Worm (Caenorhabditis elegans) whole organism, mixed stage, embryonic: ENCODE results near the gene sre-21.

Experiments used
- M03D4.4 ChIP-seq: sonication (generic microtip); optimal IDR thresholded peaks from 2 replicates; lab custom pipeline; 2017; ENCODE audit warnings: mild to moderate bottlenecking, missing genetic modification characterization, missing compliant biosample characterization
- bed-3 ChIP-seq: fragments of 200-800 bp; sonication (Bioruptor generic); optimal IDR thresholded peaks from 3 replicates; lab custom pipeline; 2018; ENCODE audit warnings: mild to moderate bottlenecking, missing genetic modification characterization, moderate library complexity, missing compliant biosample characterization
- blmp-1 ChIP-seq: fragments of 150-350 bp; optimal IDR thresholded peaks from 2 replicates; lab custom pipeline; 2014; ENCODE audit warnings: missing biosample characterization, missing genetic modification characterization
- ceh-39 ChIP-seq: fragments of 150-350 bp; optimal IDR thresholded peaks from 2 replicates; lab custom pipeline; 2014; ENCODE audit warnings: missing biosample characterization, missing genetic modification characterization
- ceh-43 ChIP-seq: fragments of 200-800 bp; sonication (Bioruptor generic); optimal IDR thresholded peaks from 2 replicates; lab custom pipeline; 2018; ENCODE audit warnings: mild to moderate bottlenecking, missing genetic modification characterization, moderate library complexity, missing compliant biosample characterization
- ceh-83 ChIP-seq: fragments of 200-800 bp; sonication (Bioruptor generic); optimal IDR thresholded peaks from 2 replicates; lab custom pipeline; 2018; ENCODE audit warnings: mild to moderate bottlenecking, missing genetic modification characterization, missing compliant biosample characterization
- ces-1 ChIP-seq: fragments of 150-350 bp; optimal IDR thresholded peaks from 2 replicates; lab custom pipeline; 2014; ENCODE audit warnings: missing biosample characterization, missing genetic modification reagents, missing genetic modification characterization
- cnd-1 ChIP-seq: fragments of 200-800 bp; sonication (Bioruptor generic); optimal IDR thresholded peaks from 2 replicates; lab custom pipeline; 2018; ENCODE audit warnings: mild to moderate bottlenecking, missing genetic modification characterization, missing compliant biosample characterization
- drap-1 ChIP-seq: fragments of 200-800 bp; sonication (Bioruptor generic); optimal IDR thresholded peaks from 3 replicates; lab custom pipeline; 2018; ENCODE audit warnings: mild to moderate bottlenecking, missing genetic modification characterization, missing compliant biosample characterization
- elt-1 ChIP-seq: sonication (generic microtip); optimal IDR thresholded peaks from 2 replicates; lab custom pipeline; 2017; ENCODE audit warnings: missing genetic modification characterization, mild to moderate bottlenecking, missing compliant biosample characterization, antibody characterized with exemption, moderate library complexity, borderline replicate concordance; ENCODE audit not compliant: insufficient read depth
- elt-3 ChIP-seq: fragments of 150-350 bp; optimal IDR thresholded peaks from 2 replicates; lab custom pipeline; 2014; ENCODE audit warnings: missing biosample characterization, missing genetic modification characterization
- flh-1 ChIP-seq: fragments of 200-800 bp; sonication (Bioruptor generic); optimal IDR thresholded peaks from 2 replicates; lab custom pipeline; 2018; ENCODE audit warnings: mild to moderate bottlenecking, missing genetic modification characterization, moderate library complexity, missing compliant biosample characterization
- ham-2 ChIP-seq: fragments of 200-800 bp; sonication (Bioruptor generic); optimal IDR thresholded peaks from 2 replicates; lab custom pipeline; 2018; ENCODE audit warnings: mild to moderate bottlenecking, missing genetic modification characterization, missing compliant biosample characterization
- hlh-1 ChIP-seq: fragments of 150-350 bp; optimal IDR thresholded peaks from 2 replicates; lab custom pipeline; 2014; ENCODE audit warnings: missing biosample characterization, missing genetic modification reagents, missing genetic modification characterization
- lin-32 ChIP-seq: fragments of 200-800 bp; sonication (Bioruptor generic); optimal IDR thresholded peaks from 2 replicates; lab custom pipeline; 2018; ENCODE audit warnings: mild to moderate bottlenecking, missing genetic modification characterization, missing compliant biosample characterization
- lsy-2 ChIP-seq: fragments of 150-350 bp; optimal IDR thresholded peaks from 2 replicates; lab custom pipeline; 2014; ENCODE audit warnings: missing biosample characterization, missing genetic modification characterization
- mab-5 ChIP-seq: fragments of 150-350 bp; optimal IDR thresholded peaks from 2 replicates; lab custom pipeline; 2014; ENCODE audit warnings: missing biosample characterization, missing genetic modification characterization
- mls-2 ChIP-seq: sonication (generic microtip); optimal IDR thresholded peaks from 2 replicates; lab custom pipeline; 2016; ENCODE audit warnings: mild to moderate bottlenecking, missing genetic modification characterization, moderate library complexity, missing compliant biosample characterization
- nhr-12 ChIP-seq: fragments of 150-350 bp; optimal IDR thresholded peaks from 2 replicates; lab custom pipeline; 2014; ENCODE audit warnings: missing biosample characterization, missing genetic modification characterization
- nhr-2 ChIP-seq: fragments of 150-350 bp; optimal IDR thresholded peaks from 2 replicates; lab custom pipeline; 2014; ENCODE audit warnings: missing biosample characterization, missing genetic modification characterization
- nhr-237 ChIP-seq: fragments of 150-350 bp; optimal IDR thresholded peaks from 2 replicates; lab custom pipeline; 2014; ENCODE audit warnings: missing biosample characterization, missing genetic modification characterization
- nhr-28 ChIP-seq: fragments of 150-350 bp; optimal IDR thresholded peaks from 2 replicates; lab custom pipeline; 2014; ENCODE audit warnings: missing biosample characterization, missing genetic modification characterization
- nhr-76 ChIP-seq: sonication (generic microtip); optimal IDR thresholded peaks from 2 replicates; lab custom pipeline; 2017; ENCODE audit warnings: missing biosample characterization, missing genetic modification characterization
- pha-4 ChIP-seq: fragments of 150-350 bp; optimal IDR thresholded peaks from 2 replicates; lab custom pipeline; 2018; ENCODE audit warnings: missing biosample characterization, missing genetic modification reagents, missing genetic modification characterization
- sem-2 ChIP-seq: fragments of 200-800 bp; sonication (Bioruptor generic); optimal IDR thresholded peaks from 2 replicates; lab custom pipeline; 2018; ENCODE audit warnings: mild to moderate bottlenecking, missing genetic modification characterization, missing compliant biosample characterization
- snpc-4 ChIP-seq: fragments of 150-350 bp; optimal IDR thresholded peaks from 2 replicates; lab custom pipeline; 2014; ENCODE audit warnings: missing biosample characterization, missing genetic modification characterization
- sptf-1 ChIP-seq: sonication (generic microtip); optimal IDR thresholded peaks from 2 replicates; lab custom pipeline; 2017; ENCODE audit warnings: mild to moderate bottlenecking, missing genetic modification characterization, moderate library complexity, missing compliant biosample characterization
- tbx-8 ChIP-seq: fragments of 200-800 bp; sonication (Bioruptor generic); optimal IDR thresholded peaks from 2 replicates; lab custom pipeline; 2018; ENCODE audit warnings: mild to moderate bottlenecking, missing genetic modification characterization, moderate library complexity, missing compliant biosample characterization
- unc-120 ChIP-seq: sonication (generic microtip); optimal IDR thresholded peaks from 2 replicates; lab custom pipeline; 2017; ENCODE audit warnings: missing genetic modification characterization, missing compliant biosample characterization; ENCODE audit not compliant: poor library complexity, severe bottlenecking
- unc-39 ChIP-seq: fragments of 150-350 bp; optimal IDR thresholded peaks from 2 replicates; lab custom pipeline; 2014; ENCODE audit warnings: missing biosample characterization, missing genetic modification characterization
- zip-8 ChIP-seq: fragments of 150-350 bp; optimal IDR thresholded peaks from 2 replicates; lab custom pipeline; 2014; ENCODE audit warnings: missing biosample characterization, missing genetic modification characterization

The sre-21 gene

ce11 chrV:17810053-17810452 is 37.0 kb upstream of the sre-21 start, which contains the start of gene srh-296:
Gene srh-296, plus strand, starts transcription at chrV:17810353.
- no peak for TF ChIP-seq elt-3 (tag; lab: Kevin White, UChicago)
- TF ChIP-seq pha-4, result no peak
- no peak for TF ChIP-seq nhr-28
- no peak for TF ChIP-seq cnd-1
- no peak for TF ChIP-seq nhr-237 (tag; lab: Kevin White, UChicago)
- no peak for TF ChIP-seq mab-5 (tag; lab: Kevin White, UChicago)
- no peak for TF ChIP-seq lsy-2
- TF ChIP-seq drap-1 (GFP tag; lab: Kevin White, UChicago), result no peak
- TF ChIP-seq lin-32 (GFP tag; lab: Kevin White, UChicago), result no peak
- TF ChIP-seq flh-1 (GFP tag; lab: Kevin White, UChicago), result no peak
- no peak for TF ChIP-seq nhr-12
- TF ChIP-seq unc-120 (tag; lab: Kevin White, UChicago), result no peak

ce11 chrV:17805323-17805722 is 32.3 kb upstream of the sre-21 start, which contains the start of gene srh-291:
Gene srh-291, plus strand, starts transcription at chrV:17805623.
- no peak for TF ChIP-seq cnd-1
- no peak for TF ChIP-seq sem-2 (GFP tag; lab: Kevin White, UChicago)
- TF ChIP-seq mls-2 (tag; lab: Kevin White, UChicago), result no peak
- TF ChIP-seq snpc-4, result no peak
- TF ChIP-seq ceh-83 (GFP tag; lab: Kevin White, UChicago), result no peak
- no peak for TF ChIP-seq nhr-12
- TF ChIP-seq unc-120 (tag; lab: Kevin White, UChicago), result no peak
- TF ChIP-seq drap-1 (GFP tag; lab: Kevin White, UChicago), result no peak
- TF ChIP-seq sptf-1, result no peak
- TF ChIP-seq mab-5 (tag; lab: Kevin White, UChicago), result no peak
- TF ChIP-seq ceh-39, result no peak
- TF ChIP-seq nhr-2 (tag; lab: Kevin White, UChicago), result no peak
- no peak for TF ChIP-seq nhr-76
- no peak for TF ChIP-seq elt-3 (tag; lab: Kevin White, UChicago)
- no peak for TF ChIP-seq tbx-8
- TF ChIP-seq lsy-2, result no peak
- TF ChIP-seq hlh-1 (tag; lab: Kevin White, UChicago), result no peak
- no peak for TF ChIP-seq unc-39
- no peak for TF ChIP-seq lin-32 (GFP tag; lab: Kevin White, UChicago)
- no peak for TF ChIP-seq zip-8

ce11 chrV:17802519-17802918 is 29.5 kb upstream of the sre-21 start, which contains the start of the genes Y94A7B.11 and srh-292:
Gene Y94A7B.11, minus strand, starts transcription at chrV:17802619.
Gene srh-292, plus strand, starts transcription at chrV:17802769.
- TF ChIP-seq sptf-1 (no peak), elt-3 (tag; lab: Kevin White, UChicago) (no peak), blmp-1 (tag; lab: Kevin White, UChicago) (no peak), mab-5 (tag; lab: Kevin White, UChicago) (no peak), tbx-8 (no peak), elt-1 (tag; lab: Kevin White, UChicago) (no peak), nhr-12 (no peak), nhr-237 (tag; lab: Kevin White, UChicago) (no peak), pha-4 (no peak), flh-1 (GFP tag; lab: Kevin White, UChicago) (no peak), unc-120 (tag; lab: Kevin White, UChicago) (no peak), nhr-2 (tag; lab: Kevin White, UChicago) (no peak)

ce11 chrV:17800538-17800937 is 27.5 kb upstream of the sre-21 start, which contains the start of gene srh-287:
Gene srh-287, plus strand, starts transcription at chrV:17800838.
- TF ChIP-seq ceh-43 (GFP tag; lab: Kevin White, UChicago) (no peak), cnd-1 (no peak), ces-1 (no peak), drap-1 (GFP tag; lab: Kevin White, UChicago) (no peak), mab-5 (tag; lab: Kevin White, UChicago) (no peak), mls-2 (tag; lab: Kevin White, UChicago) (no peak), elt-3 (tag; lab: Kevin White, UChicago) (no peak), bed-3 (GFP tag; lab: Kevin White, UChicago) (no peak), hlh-1 (tag; lab: Kevin White, UChicago) (no peak), lin-32 (GFP tag; lab: Kevin White, UChicago) (no peak), zip-8 (no peak), flh-1 (GFP tag; lab: Kevin White, UChicago) (no peak), sptf-1 (no peak), nhr-76 (no peak), blmp-1 (tag; lab: Kevin White, UChicago) (no peak), ham-2 (GFP tag; lab: Kevin White, UChicago) (no peak), ceh-83 (GFP tag; lab: Kevin White, UChicago) (no peak), unc-120 (tag; lab: Kevin White, UChicago) (no peak), snpc-4 (no peak), M03D4.4 (no peak)
